Worm (Caenorhabditis elegans): Measurements from ENCODE around the gene T05A8.8.

DNA sequence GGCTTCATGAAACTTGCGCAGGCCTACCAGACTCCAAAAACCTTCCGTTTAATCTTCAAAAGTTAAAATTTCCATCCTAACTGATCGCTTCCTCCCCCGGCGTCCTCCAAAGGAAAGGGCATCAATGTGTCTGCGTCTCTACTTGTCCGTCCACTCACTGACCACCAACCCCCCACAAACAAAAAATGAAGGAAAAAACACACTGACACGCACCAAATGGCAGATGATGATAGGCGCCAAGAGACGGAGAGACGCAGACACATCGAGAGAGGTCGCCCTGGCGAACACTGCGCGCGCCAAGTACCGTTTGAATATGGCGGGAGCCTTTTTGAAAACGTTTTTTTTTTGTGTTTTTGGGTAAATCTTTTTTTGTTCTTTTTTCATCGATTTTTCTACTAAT, 1.7 kb upstream of the T05A8.8 start:
- no peak for TF ChIP-seq tbx-11 (GFP tag; IDR thresholded peaks at IDR 0.05)
- no peak for TF ChIP-seq F13C5.2 (tag; optimal IDR thresholded peaks at IDR 0.05)
- no peak for TF ChIP-seq ama-1 (optimal IDR thresholded peaks at IDR 0.05)
- no peak for TF ChIP-seq flt-1 (GFP tag; IDR thresholded peaks at IDR 0.05)
- TF ChIP-seq tra-4 (tag; optimal IDR thresholded peaks at IDR 0.05), result no peak

All from whole organism, early embryonic.